Worm (Caenorhabditis elegans) whole organism, early embryonic: ENCODE data around the gene col-175.

Source experiments
- aly-1 ChIP-seq: sonication (generic microtip); optimal IDR thresholded peaks from 2 replicates; lab custom pipeline; 2016; ENCODE audit warnings: missing genetic modification characterization, missing compliant biosample characterization
- ama-1 ChIP-seq: fragments of 150-350 bp; optimal IDR thresholded peaks from 2 replicates; lab custom pipeline; 2014
- ets-7 ChIP-seq: sonication (generic microtip); optimal IDR thresholded peaks from 2 replicates; lab custom pipeline; 2016; ENCODE audit warnings: missing genotype, missing genetic modification characterization, missing compliant biosample characterization
- flt-1 ChIP-seq: fragments of 200-800 bp; sonication (Bioruptor generic); IDR thresholded peaks from 2 replicates; pipeline ENCODE4 v1.3.6; 2022; ENCODE audit warnings: missing genetic modification characterization, missing compliant biosample characterization
- pes-1 ChIP-seq: fragments of 200-800 bp; sonication (Bioruptor generic); IDR thresholded peaks from 2 replicates; pipeline ENCODE4 v1.3.6; 2022; ENCODE audit warnings: missing genetic modification reagents, missing genetic modification characterization, missing compliant biosample characterization

DNA sequence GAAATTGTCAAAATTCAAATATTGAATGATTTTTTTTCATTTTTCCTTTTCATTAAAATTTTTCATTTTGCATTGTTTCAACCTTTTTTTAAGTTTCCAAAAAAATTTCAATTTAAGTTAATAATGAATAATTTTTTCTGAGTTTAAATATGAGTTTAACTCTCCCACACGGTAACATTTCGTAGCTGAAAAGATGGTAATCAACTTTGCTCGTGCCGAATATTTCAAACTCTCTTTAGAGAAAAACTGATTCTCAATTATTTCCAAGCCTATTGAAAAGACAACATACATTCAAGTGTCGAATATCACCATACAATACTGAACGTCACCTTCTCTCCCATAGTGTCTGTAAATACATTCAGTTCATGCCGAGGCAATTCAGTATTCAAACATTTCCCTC lies 25.5 kb downstream of the col-175 start:
- TF ChIP-seq ama-1 (lab: Kevin White, UChicago): no peak
- TF ChIP-seq ets-7 (tag; lab: Kevin White, UChicago): no peak
- TF ChIP-seq aly-1 (tag; lab: Kevin White, UChicago): no peak
- no peak for TF ChIP-seq pes-1 (GFP tag; lab: Robert Waterston, UW)
- no peak for TF ChIP-seq flt-1 (GFP tag; lab: Robert Waterston, UW)
